Fruit fly (Drosophila melanogaster) whole organism, embryonic: ENCODE results near the gene Pxn.

Experiments
- Bdp1 ChIP-seq: fragments of 200-800 bp; sonication (Bioruptor generic); optimal IDR thresholded peaks from 3 replicates; lab custom pipeline; 2016; ENCODE audit warnings: missing biosample characterization, missing genetic modification characterization
- Blimp-1 ChIP-seq: fragments of 200-800 bp; sonication (Bioruptor generic); optimal IDR thresholded peaks from 3 replicates; lab custom pipeline; 2018; ENCODE audit warnings: missing biosample characterization, missing genetic modification characterization, mild to moderate bottlenecking, moderate library complexity, missing genetic modification reagents
- C15 ChIP-seq: fragments of 200-800 bp; sonication (Bioruptor generic); IDR thresholded peaks from 3 replicates; pipeline ENCODE4 v1.3.6; 2022; ENCODE audit warnings: missing biosample characterization, missing genetic modification characterization
- CG15011 ChIP-seq: fragments of 200-800 bp; sonication (Bioruptor generic); optimal IDR thresholded peaks from 3 replicates; lab custom pipeline; 2018; ENCODE audit warnings: missing biosample characterization, mild to moderate bottlenecking, missing genetic modification characterization
- CG16813 ChIP-seq: fragments of 200-800 bp; sonication (Bioruptor generic); IDR thresholded peaks from 3 replicates; pipeline ENCODE4 v1.3.6; 2022; ENCODE audit warnings: missing biosample characterization, missing genetic modification characterization; ENCODE audit not compliant: partially characterized antibody
- CG17359 ChIP-seq: fragments of 200-800 bp; sonication (Bioruptor generic); optimal IDR thresholded peaks from 3 replicates; lab custom pipeline; 2018; ENCODE audit warnings: missing biosample characterization, mild to moderate bottlenecking, missing genetic modification characterization, moderate library complexity
- CG17568 ChIP-seq: fragments of 200-800 bp; sonication (Bioruptor generic); optimal IDR thresholded peaks from 2 replicates; lab custom pipeline; 2018; ENCODE audit warnings: missing biosample characterization, mild to moderate bottlenecking, missing genetic modification characterization, moderate library complexity
- CG18599 ChIP-seq: fragments of 200-800 bp; sonication (Bioruptor generic); optimal IDR thresholded peaks from 3 replicates; lab custom pipeline; 2017; ENCODE audit warnings: missing biosample characterization, missing genetic modification characterization, mild to moderate bottlenecking, moderate library complexity, missing genetic modification reagents
- CG30020 ChIP-seq: fragments of 200-800 bp; optimal IDR thresholded peaks from 2 replicates; lab custom pipeline; 2019; ENCODE audit warnings: missing biosample characterization, mild to moderate bottlenecking, missing genetic modification characterization, moderate library complexity
- CG4617 ChIP-seq: fragments of 200-800 bp; sonication (Bioruptor generic); optimal IDR thresholded peaks from 3 replicates; lab custom pipeline; 2016; ENCODE audit warnings: missing biosample characterization, missing genetic modification characterization, borderline replicate concordance
- CG6854 ChIP-seq: fragments of 200-800 bp; sonication (Bioruptor generic); optimal IDR thresholded peaks from 3 replicates; lab custom pipeline; 2017; ENCODE audit warnings: missing biosample characterization, mild to moderate bottlenecking, missing genetic modification characterization
- CG7372 ChIP-seq: fragments of 200-800 bp; sonication (Bioruptor generic); IDR thresholded peaks from 2 replicates; pipeline ENCODE4 v1.3.6; 2022; ENCODE audit warnings: missing biosample characterization, missing genetic modification characterization
- CG8924 ChIP-seq: fragments of 200-800 bp; optimal IDR thresholded peaks from 3 replicates; lab custom pipeline; 2019; ENCODE audit warnings: missing biosample characterization, mild to moderate bottlenecking, missing genetic modification characterization, moderate library complexity
- CG9817 ChIP-seq: fragments of 200-800 bp; sonication (Bioruptor generic); optimal IDR thresholded peaks from 2 replicates; lab custom pipeline; 2018; ENCODE audit warnings: missing biosample characterization, mild to moderate bottlenecking, missing genetic modification characterization, moderate library complexity
- CG9932 ChIP-seq: fragments of 200-800 bp; sonication (Bioruptor generic); IDR thresholded peaks from 2 replicates; pipeline ENCODE4 v1.3.6; 2022; ENCODE audit warnings: missing biosample characterization, missing genetic modification characterization
- D ChIP-seq, 2 experiments: fragments of 200-800 bp in 1 of 2; fragments of >200 bp in 1 of 2; sonication (Bioruptor generic) in 1 of 2; optimal IDR thresholded peaks; 2 replicates in 1 of 2; 3 replicates in 1 of 2; lab custom pipeline; 2017; ENCODE audit warnings: mild to moderate bottlenecking in 1 of 2, missing biosample characterization in 1 of 2, missing genetic modification characterization in 1 of 2, missing genetic modification reagents in 1 of 2
- Dbx ChIP-seq: fragments of 200-800 bp; sonication (Bioruptor generic); IDR thresholded peaks from 3 replicates; pipeline ENCODE4 v1.3.6; 2022; ENCODE audit warnings: missing biosample characterization, missing genetic modification characterization
- Dek ChIP-seq: fragments of 200-800 bp; sonication (Bioruptor generic); optimal IDR thresholded peaks from 3 replicates; lab custom pipeline; 2019; ENCODE audit warnings: missing biosample characterization, mild to moderate bottlenecking, missing genetic modification characterization, moderate library complexity
- Dll ChIP-seq: fragments of 200-800 bp; sonication (Bioruptor generic); IDR thresholded peaks from 4 replicates; pipeline ENCODE4 v1.3.6; 2022; ENCODE audit warnings: missing biosample characterization, missing genetic modification characterization; ENCODE audit not compliant: partially characterized antibody
- Fer1 ChIP-seq: fragments of 200-800 bp; sonication (Bioruptor generic); optimal IDR thresholded peaks from 2 replicates; lab custom pipeline; 2017; ENCODE audit warnings: missing biosample characterization, mild to moderate bottlenecking, missing genetic modification characterization
- Gug ChIP-seq: fragments of 200-800 bp; sonication (Bioruptor generic); IDR thresholded peaks from 4 replicates; pipeline ENCODE4 v1.3.6; 2022; ENCODE audit warnings: missing biosample characterization, missing genetic modification characterization
- Hsf ChIP-seq: fragments of 200-800 bp; sonication (Bioruptor generic); optimal IDR thresholded peaks from 3 replicates; lab custom pipeline; 2016; ENCODE audit warnings: missing biosample characterization, missing genetic modification characterization
- NFAT ChIP-seq: fragments of 200-800 bp; sonication (Bioruptor generic); IDR thresholded peaks from 2 replicates; pipeline ENCODE4 v1.3.6; 2022; ENCODE audit warnings: missing biosample characterization, missing genetic modification characterization
- Nf-YC ChIP-seq: fragments of 200-800 bp; optimal IDR thresholded peaks from 3 replicates; lab custom pipeline; 2019; ENCODE audit warnings: missing biosample characterization, mild to moderate bottlenecking, missing genetic modification characterization, moderate library complexity
- TFAM ChIP-seq: fragments of 200-800 bp; sonication (Bioruptor generic); optimal IDR thresholded peaks from 2 replicates; lab custom pipeline; 2017; ENCODE audit warnings: missing biosample characterization, missing genetic modification characterization, inconsistent platforms
- aop ChIP-seq: fragments of 200-800 bp; sonication (Bioruptor generic); IDR thresholded peaks from 2 replicates; pipeline ENCODE4 v1.3.6; 2022; ENCODE audit warnings: missing biosample characterization, missing genetic modification characterization
- ase ChIP-seq: fragments of 200-800 bp; sonication (Bioruptor generic); IDR thresholded peaks from 3 replicates; pipeline ENCODE4 v1.3.6; 2022; ENCODE audit warnings: missing biosample characterization, missing genetic modification characterization
- ato ChIP-seq: fragments of 200-800 bp; sonication (Bioruptor generic); IDR thresholded peaks from 2 replicates; pipeline ENCODE4 v1.3.6; 2022; ENCODE audit warnings: missing biosample characterization, missing genetic modification characterization; ENCODE audit not compliant: partially characterized antibody
- bcd ChIP-seq: fragments of 200-800 bp; sonication (Bioruptor generic); optimal IDR thresholded peaks from 2 replicates; lab custom pipeline; 2017; ENCODE audit warnings: missing biosample characterization, mild to moderate bottlenecking, missing genetic modification characterization
- croc ChIP-seq: fragments of 200-800 bp; sonication (Bioruptor generic); conservative IDR thresholded peaks from 3 replicates; pipeline ENCODE4 v1.3.6; 2022; ENCODE audit warnings: missing biosample characterization, missing genetic modification characterization
- emc ChIP-seq: fragments of 200-800 bp; sonication (Bioruptor generic); optimal IDR thresholded peaks from 2 replicates; lab custom pipeline; 2016; ENCODE audit warnings: missing biosample characterization, missing genetic modification characterization
- esg ChIP-seq: fragments of 200-800 bp; sonication (Bioruptor generic); conservative IDR thresholded peaks from 2 replicates; pipeline ENCODE4 v1.3.6; 2022; ENCODE audit warnings: missing biosample characterization, missing genetic modification characterization
- fd102C ChIP-seq: fragments of 200-800 bp; sonication (Bioruptor generic); optimal IDR thresholded peaks from 2 replicates; lab custom pipeline; 2018; ENCODE audit warnings: missing biosample characterization, mild to moderate bottlenecking, missing genetic modification characterization, moderate library complexity
- ftz-f1 ChIP-seq: fragments of 200-800 bp; sonication (Bioruptor generic); optimal IDR thresholded peaks from 2 replicates; lab custom pipeline; 2016; ENCODE audit warnings: missing biosample characterization, missing genetic modification characterization
- her ChIP-seq: fragments of 200-800 bp; sonication (Bioruptor generic); optimal IDR thresholded peaks from 2 replicates; lab custom pipeline; 2016; ENCODE audit warnings: missing biosample characterization, missing genetic modification characterization
- lmd ChIP-seq: fragments of 200-800 bp; sonication (Bioruptor generic); IDR thresholded peaks from 2 replicates; pipeline ENCODE4 v1.3.6; 2022; ENCODE audit warnings: missing biosample characterization, missing genetic modification characterization
- lov ChIP-seq, 2 experiments: fragments of 200-800 bp in 1 of 2; fragments of >200 bp in 1 of 2; sonication (Bioruptor generic) in 1 of 2; IDR thresholded peaks in 1 of 2; optimal IDR thresholded peaks in 1 of 2; 2 replicates in 1 of 2; 3 replicates in 1 of 2; pipeline versions ENCODE4 v1.3.6 to Lab custom; 2017 to 2022; ENCODE audit warnings: missing biosample characterization in 1 of 2, missing genetic modification characterization in 1 of 2
- org-1 ChIP-seq: fragments of 200-800 bp; sonication (Bioruptor generic); optimal IDR thresholded peaks from 2 replicates; lab custom pipeline; 2017; ENCODE audit warnings: missing biosample characterization, missing genetic modification characterization
- psq ChIP-seq: fragments of 200-800 bp; sonication (Bioruptor generic); optimal IDR thresholded peaks from 2 replicates; lab custom pipeline; 2017; ENCODE audit warnings: missing biosample characterization, missing genetic modification characterization
- ro ChIP-seq: fragments of 200-800 bp; sonication (Bioruptor generic); IDR thresholded peaks from 2 replicates; pipeline ENCODE4 v1.3.6; 2022; ENCODE audit warnings: missing biosample characterization, missing genetic modification characterization
- run ChIP-seq: fragments of 200-800 bp; sonication (Bioruptor generic); optimal IDR thresholded peaks from 3 replicates; lab custom pipeline; 2018; ENCODE audit warnings: missing biosample characterization, mild to moderate bottlenecking, missing genetic modification characterization
- slou ChIP-seq: fragments of 200-800 bp; sonication (Bioruptor generic); optimal IDR thresholded peaks from 3 replicates; lab custom pipeline; 2016; ENCODE audit warnings: missing biosample characterization, missing genetic modification characterization
- sqz ChIP-seq: fragments of 200-800 bp; sonication (Bioruptor generic); optimal IDR thresholded peaks from 3 replicates; lab custom pipeline; 2018; ENCODE audit warnings: missing biosample characterization, mild to moderate bottlenecking, missing genetic modification characterization
- stc ChIP-seq: fragments of 200-800 bp; sonication (Bioruptor generic); IDR thresholded peaks from 2 replicates; pipeline ENCODE4 v1.3.6; 2022; ENCODE audit warnings: missing biosample characterization, missing genetic modification characterization
- unc-4 ChIP-seq: fragments of 200-800 bp; sonication (Bioruptor generic); IDR thresholded peaks from 2 replicates; pipeline ENCODE4 v1.3.6; 2022; ENCODE audit warnings: missing biosample characterization, missing genetic modification characterization; ENCODE audit not compliant: partially characterized antibody
- vfl ChIP-seq: fragments of 200-800 bp; sonication (Bioruptor generic); optimal IDR thresholded peaks from 2 replicates; lab custom pipeline; 2016; ENCODE audit warnings: missing biosample characterization, missing genetic modification characterization
- z ChIP-seq: fragments of 200-800 bp; sonication (Bioruptor generic); IDR thresholded peaks from 3 replicates; pipeline ENCODE4 v1.3.6; 2022; ENCODE audit warnings: missing biosample characterization, missing genetic modification characterization
- zfh1 ChIP-seq: fragments of 200-800 bp; sonication (Bioruptor generic); IDR thresholded peaks from 3 replicates; pipeline ENCODE4 v1.3.6; 2022; ENCODE audit warnings: missing biosample characterization, missing genetic modification characterization

The Pxn gene

dm6 chr3L:2552116-2552843, 77.6 kb downstream of the Pxn start (continued):
- TF ChIP-seq Blimp-1 (GFP tag; lab: Kevin White, UChicago) (peak; percentile 81), croc (GFP tag; lab: Robert Waterston, UW) (0 out of 3 replicates have a peak, but pooled peaks have one; percentile 31), CG15011 (GFP tag; lab: Kevin White, UChicago) (peak; percentile 44), lmd (GFP tag; lab: Robert Waterston, UW) (peak; percentile 44; the same call in 1 of the 2 replicates), ro (GFP tag; lab: Robert Waterston, UW) (0 out of 2 replicates have a peak, but pooled peaks have one; percentile 13), Hsf (peak; percentile 64), Gug (GFP tag; lab: Robert Waterston, UW) (no peak; the same call in 3 of the 4 replicates), CG16813 (GFP tag; lab: Robert Waterston, UW) (no peak), CG17568 (GFP tag; lab: Kevin White, UChicago) (peak; percentile 30), emc (GFP tag; lab: Kevin White, UChicago) (no peak), org-1 (GFP tag; lab: Kevin White, UChicago) (peak; percentile 38), CG6854 (GFP tag; lab: Kevin White, UChicago) (peak; percentile 35), Dek (tag; lab: Kevin White, UChicago) (peak; percentile 23), D (optimal IDR thresholded peaks at IDR 0.05; lab: Kevin White, UChicago) (no peak), D (GFP tag; optimal IDR thresholded peaks at IDR 0.05; lab: Kevin White, UChicago) (peak; percentile 79), Dbx (GFP tag; lab: Robert Waterston, UW) (peak; percentile 13; the same call in 1 of the 3 replicates), Fer1 (GFP tag; lab: Kevin White, UChicago) (peak; percentile 60), bcd (GFP tag; lab: Kevin White, UChicago) (peak; percentile 70), CG30020 (tag; lab: Kevin White, UChicago) (no peak), Dll (GFP tag; lab: Robert Waterston, UW) (no peak), psq (GFP tag; lab: Kevin White, UChicago) (peak; percentile 45), CG17359 (tag; lab: Kevin White, UChicago) (peak; percentile 72), her (GFP tag; lab: Kevin White, UChicago) (peak; percentile 14), lov (optimal IDR thresholded peaks at IDR 0.05; lab: Kevin White, UChicago) (no peak), lov (GFP tag; IDR thresholded peaks at IDR 0.05; lab: Robert Waterston, UW) (no peak), z (GFP tag; lab: Robert Waterston, UW) (no peak), C15 (GFP tag; lab: Robert Waterston, UW) (no peak), run (tag; lab: Kevin White, UChicago) (no peak), ase (peak; percentile 54; the same call in 2 of the 3 replicates), stc (GFP tag; lab: Robert Waterston, UW) (peak; percentile 35; the same call in 1 of the 2 replicates), zfh1 (GFP tag; lab: Robert Waterston, UW) (peak; percentile 70), ftz-f1 (GFP tag; lab: Kevin White, UChicago) (no peak), aop (GFP tag; lab: Robert Waterston, UW) (no peak), TFAM (peak; percentile 42), Nf-YC (tag; lab: Kevin White, UChicago) (no peak), unc-4 (no peak), CG7372 (GFP tag; lab: Robert Waterston, UW) (0 out of 2 replicates have a peak, but pooled peaks have one; percentile 29), CG8924 (peak; percentile 69), CG18599 (GFP tag; lab: Kevin White, UChicago) (peak; percentile 76), sqz (peak; percentile 5), vfl (no peak), NFAT (GFP tag; lab: Robert Waterston, UW) (no peak), CG9932 (no peak; the same call in 1 of the 2 replicates), CG4617 (GFP tag; lab: Kevin White, UChicago) (no peak), Bdp1 (GFP tag; lab: Kevin White, UChicago) (no peak), esg (GFP tag; lab: Robert Waterston, UW) (peak; percentile 52), fd102C (no peak), slou (GFP tag; lab: Kevin White, UChicago) (no peak), CG9817 (tag; lab: Kevin White, UChicago) (no peak), ato (GFP tag; lab: Robert Waterston, UW) (no peak)
